Worm (Caenorhabditis elegans) whole organism, young adult: ENCODE measurements around the gene F46H5.5.

ENCODE experiments used
- B0019.2 ChIP-seq: fragments of 200-800 bp; sonication (Bioruptor generic); conservative IDR thresholded peaks from 2 replicates; pipeline ENCODE4 v1.3.6; 2022; ENCODE audit warnings: missing genetic modification reagents, missing genetic modification characterization, missing compliant biosample characterization
- B0035.1 ChIP-seq: sonication (generic microtip); optimal IDR thresholded peaks from 2 replicates; lab custom pipeline; 2016; ENCODE audit warnings: missing genetic modification characterization, mild to moderate bottlenecking, missing compliant biosample characterization, missing genotype, missing genetic modification reagents
- B0336.3 ChIP-seq: fragments of 200-800 bp; sonication (Bioruptor generic); IDR thresholded peaks from 2 replicates; pipeline ENCODE4 v1.3.6; 2022; ENCODE audit warnings: missing genetic modification characterization, missing compliant biosample characterization
- C06A6.2 ChIP-seq: fragments of 200-800 bp; sonication (Bioruptor generic); conservative IDR thresholded peaks from 2 replicates; pipeline ENCODE4 v1.3.6; 2022; ENCODE audit warnings: missing genetic modification characterization, missing compliant biosample characterization
- C17E4.6 ChIP-seq: fragments of 200-800 bp; sonication (Bioruptor generic); IDR thresholded peaks from 2 replicates; pipeline ENCODE4 v1.3.6; 2022; ENCODE audit warnings: missing genetic modification reagents, missing genetic modification characterization, missing compliant biosample characterization
- F22D6.2 ChIP-seq: sonication (generic microtip); optimal IDR thresholded peaks from 2 replicates; lab custom pipeline; 2016; ENCODE audit warnings: mild to moderate bottlenecking, missing genetic modification characterization, missing compliant biosample characterization
- F33H1.4 ChIP-seq: fragments of 200-800 bp; sonication (Bioruptor generic); IDR thresholded peaks from 2 replicates; pipeline ENCODE4 v1.3.6; 2022; ENCODE audit warnings: missing genetic modification reagents, missing genetic modification characterization, missing compliant biosample characterization
- F37B4.10 ChIP-seq: fragments of 200-800 bp; sonication (Bioruptor generic); IDR thresholded peaks from 2 replicates; pipeline ENCODE4 v1.3.6; 2022; ENCODE audit warnings: missing genetic modification characterization, missing compliant biosample characterization
- F49E8.2 ChIP-seq: sonication (generic microtip); optimal IDR thresholded peaks from 3 replicates; lab custom pipeline; 2017; ENCODE audit warnings: missing genetic modification characterization, mild to moderate bottlenecking, missing compliant biosample characterization, antibody characterized with exemption, moderate library complexity; ENCODE audit not compliant: insufficient read depth
- F57A8.1 ChIP-seq: fragments of 200-800 bp; sonication (Bioruptor generic); optimal IDR thresholded peaks from 2 replicates; lab custom pipeline; 2018; ENCODE audit warnings: mild to moderate bottlenecking, missing genetic modification characterization, moderate library complexity, missing compliant biosample characterization
- K12H6.12 ChIP-seq: fragments of 200-800 bp; sonication (Bioruptor generic); optimal IDR thresholded peaks from 2 replicates; lab custom pipeline; 2018; ENCODE audit warnings: mild to moderate bottlenecking, missing genetic modification characterization, missing compliant biosample characterization
- ZK185.1 ChIP-seq: sonication (generic microtip); optimal IDR thresholded peaks from 2 replicates; lab custom pipeline; 2016; ENCODE audit warnings: mild to moderate bottlenecking, missing genetic modification characterization, missing compliant biosample characterization; ENCODE audit not compliant: poor library complexity, severe bottlenecking
- aptf-2 ChIP-seq: fragments of 200-800 bp; sonication (Bioruptor generic); conservative IDR thresholded peaks from 2 replicates; pipeline ENCODE4 v1.3.6; 2022; ENCODE audit warnings: missing genetic modification reagents, missing genetic modification characterization, missing compliant biosample characterization
- aptf-3 ChIP-seq: fragments of 200-800 bp; sonication (Bioruptor generic); IDR thresholded peaks from 2 replicates; pipeline ENCODE4 v1.3.6; 2022; ENCODE audit warnings: missing genetic modification characterization, missing compliant biosample characterization
- atf-7 ChIP-seq: sonication (generic microtip); optimal IDR thresholded peaks from 2 replicates; lab custom pipeline; 2017; ENCODE audit warnings: mild to moderate bottlenecking, missing genetic modification characterization, missing compliant biosample characterization
- attf-3 ChIP-seq: fragments of 200-800 bp; sonication (Bioruptor generic); conservative IDR thresholded peaks from 2 replicates; pipeline ENCODE4 v1.3.6; 2022; ENCODE audit warnings: missing genetic modification reagents, missing genetic modification characterization, missing compliant biosample characterization
- ceh-100 ChIP-seq: fragments of 200-800 bp; sonication (Bioruptor generic); IDR thresholded peaks from 2 replicates; pipeline ENCODE4 v1.3.6; 2022; ENCODE audit warnings: missing genetic modification reagents, missing genetic modification characterization, missing compliant biosample characterization
- ceh-27 ChIP-seq: fragments of 200-800 bp; sonication (Bioruptor generic); optimal IDR thresholded peaks from 2 replicates; lab custom pipeline; 2018; ENCODE audit warnings: mild to moderate bottlenecking, missing genetic modification characterization, moderate library complexity, missing compliant biosample characterization
- ceh-79 ChIP-seq: sonication (generic microtip); optimal IDR thresholded peaks from 2 replicates; lab custom pipeline; 2017; ENCODE audit warnings: mild to moderate bottlenecking, missing genetic modification characterization, missing compliant biosample characterization
- ceh-91 ChIP-seq: fragments of 200-800 bp; sonication (Bioruptor generic); IDR thresholded peaks from 2 replicates; pipeline ENCODE4 v1.3.6; 2022; ENCODE audit warnings: missing genetic modification reagents, missing genetic modification characterization, missing compliant biosample characterization
- die-1 ChIP-seq: sonication (generic microtip); optimal IDR thresholded peaks from 2 replicates; lab custom pipeline; 2016; ENCODE audit warnings: missing genotype, mild to moderate bottlenecking, missing genetic modification characterization, missing compliant biosample characterization
- dox-1 ChIP-seq: fragments of 200-800 bp; sonication (Bioruptor generic); IDR thresholded peaks from 2 replicates; pipeline ENCODE4 v1.3.6; 2022; ENCODE audit warnings: missing genetic modification reagents, missing genetic modification characterization, missing compliant biosample characterization
- egl-18 ChIP-seq: fragments of 200-800 bp; sonication (Bioruptor generic); IDR thresholded peaks from 2 replicates; pipeline ENCODE4 v1.3.6; 2022; ENCODE audit warnings: missing genetic modification reagents, missing genetic modification characterization, missing compliant biosample characterization
- ekl-4 ChIP-seq: fragments of 200-800 bp; sonication (Bioruptor generic); IDR thresholded peaks from 2 replicates; pipeline ENCODE4 v1.3.6; 2022; ENCODE audit warnings: missing genetic modification reagents, missing genetic modification characterization, missing compliant biosample characterization
- ets-4 ChIP-seq: fragments of 200-800 bp; sonication (Bioruptor generic); optimal IDR thresholded peaks from 2 replicates; lab custom pipeline; 2018; ENCODE audit warnings: mild to moderate bottlenecking, missing genetic modification characterization, missing compliant biosample characterization
- fkh-3 ChIP-seq: sonication (generic microtip); optimal IDR thresholded peaks from 2 replicates; lab custom pipeline; 2016; ENCODE audit warnings: mild to moderate bottlenecking, missing genetic modification characterization, missing compliant biosample characterization
- hmg-20 ChIP-seq: fragments of 200-800 bp; sonication (Bioruptor generic); IDR thresholded peaks from 2 replicates; pipeline ENCODE4 v1.3.6; 2022; ENCODE audit warnings: missing genetic modification reagents, missing genetic modification characterization, missing compliant biosample characterization
- let-526 ChIP-seq: fragments of 200-800 bp; sonication (Bioruptor generic); IDR thresholded peaks from 2 replicates; pipeline ENCODE4 v1.3.6; 2022; ENCODE audit warnings: missing genetic modification reagents, missing genetic modification characterization, missing compliant biosample characterization
- lin-35 ChIP-seq, 3 experiments: fragments of 150-350 bp in 2 of 3; sonication (generic microtip) in 1 of 3; optimal IDR thresholded peaks; 2 replicates each; lab custom pipeline; 2014 to 2018; ENCODE audit warnings: missing biosample characterization in 3 of 3, missing genetic modification characterization in 3 of 3, missing genetic modification reagents in 3 of 3
- lin-54 ChIP-seq: fragments of 200-800 bp; sonication (Bioruptor generic); optimal IDR thresholded peaks from 2 replicates; lab custom pipeline; 2018; ENCODE audit warnings: mild to moderate bottlenecking, missing genetic modification characterization, missing compliant biosample characterization
- lsl-1 ChIP-seq: fragments of 200-800 bp; sonication (Bioruptor generic); optimal IDR thresholded peaks from 2 replicates; lab custom pipeline; 2018; ENCODE audit warnings: mild to moderate bottlenecking, missing genetic modification characterization, moderate library complexity, missing compliant biosample characterization
- lsy-27 ChIP-seq: sonication (generic microtip); optimal IDR thresholded peaks from 2 replicates; lab custom pipeline; 2017; ENCODE audit warnings: missing genetic modification characterization, mild to moderate bottlenecking, missing compliant biosample characterization, antibody characterized with exemption, missing genotype, borderline replicate concordance; ENCODE audit not compliant: insufficient read depth
- madf-3 ChIP-seq: fragments of 200-800 bp; sonication (Bioruptor generic); IDR thresholded peaks from 2 replicates; pipeline ENCODE4 v1.3.6; 2022; ENCODE audit warnings: missing genetic modification reagents, missing genetic modification characterization, missing compliant biosample characterization
- madf-8 ChIP-seq: fragments of 200-800 bp; sonication (Bioruptor generic); conservative IDR thresholded peaks from 2 replicates; pipeline ENCODE4 v1.3.6; 2022; ENCODE audit warnings: missing genetic modification reagents, missing genetic modification characterization, missing compliant biosample characterization
- mes-4 ChIP-seq: sonication (generic microtip); optimal IDR thresholded peaks from 2 replicates; lab custom pipeline; 2016; ENCODE audit warnings: missing genotype, missing genetic modification characterization, missing compliant biosample characterization
- mxl-1 ChIP-seq: sonication (generic microtip); optimal IDR thresholded peaks from 2 replicates; lab custom pipeline; 2016; ENCODE audit warnings: missing genetic modification characterization, missing compliant biosample characterization
- nhr-80 ChIP-seq: sonication (generic microtip); optimal IDR thresholded peaks from 2 replicates; lab custom pipeline; 2016; ENCODE audit warnings: missing genetic modification characterization, missing compliant biosample characterization
- nhr-90 ChIP-seq: sonication (generic microtip); optimal IDR thresholded peaks from 2 replicates; lab custom pipeline; 2016; ENCODE audit warnings: missing genotype, mild to moderate bottlenecking, missing genetic modification characterization, missing compliant biosample characterization
- rpc-1 ChIP-seq, 2 experiments: fragments of 150-350 bp in 1 of 2; sonication (generic microtip) in 1 of 2; optimal IDR thresholded peaks; 2 replicates each; lab custom pipeline; 2014 to 2018; ENCODE audit warnings: missing biosample characterization in 1 of 2, missing genetic modification characterization in 1 of 2, missing genetic modification reagents in 1 of 2, missing genotype in 1 of 2
- sea-2 ChIP-seq: fragments of 200-800 bp; sonication (Bioruptor generic); IDR thresholded peaks from 2 replicates; pipeline ENCODE4 v1.3.6; 2022; ENCODE audit warnings: missing genetic modification characterization, missing compliant biosample characterization
- snpc-4 ChIP-seq, 5 experiments: fragments of 150-350 bp in 1 of 5; sonication (generic microtip) in 4 of 5; optimal IDR thresholded peaks; 2 replicates each; lab custom pipeline; 2014 to 2018; ENCODE audit warnings: missing genetic modification characterization in 5 of 5, missing biosample characterization in 3 of 5, antibody characterized with exemption in 2 of 5, mild to moderate bottlenecking in 2 of 5, missing compliant biosample characterization in 2 of 5, missing genotype in 2 of 5, moderate library complexity in 2 of 5, missing genetic modification reagents in 1 of 5
- somi-1 ChIP-seq: fragments of 200-800 bp; sonication (Bioruptor generic); optimal IDR thresholded peaks from 2 replicates; lab custom pipeline; 2018; ENCODE audit warnings: mild to moderate bottlenecking, missing genetic modification characterization, missing compliant biosample characterization
- sptf-2 ChIP-seq: fragments of 200-800 bp; sonication (Bioruptor generic); optimal IDR thresholded peaks from 2 replicates; lab custom pipeline; 2018; ENCODE audit warnings: mild to moderate bottlenecking, missing genetic modification characterization, missing compliant biosample characterization
- ztf-18 ChIP-seq: sonication (generic microtip); optimal IDR thresholded peaks from 2 replicates; lab custom pipeline; 2016; ENCODE audit warnings: missing genotype, mild to moderate bottlenecking, missing genetic modification characterization, missing compliant biosample characterization
- ztf-22 ChIP-seq: fragments of 200-800 bp; sonication (Bioruptor generic); optimal IDR thresholded peaks from 2 replicates; lab custom pipeline; 2018; ENCODE audit warnings: mild to moderate bottlenecking, missing genetic modification characterization, moderate library complexity, missing compliant biosample characterization
- ztf-26 ChIP-seq: sonication (generic microtip); optimal IDR thresholded peaks from 2 replicates; lab custom pipeline; 2017; ENCODE audit warnings: missing genetic modification characterization, missing compliant biosample characterization
- ztf-28 ChIP-seq: fragments of 200-800 bp; sonication (Bioruptor generic); IDR thresholded peaks from 2 replicates; pipeline ENCODE4 v1.3.6; 2022; ENCODE audit warnings: missing genetic modification reagents, missing genetic modification characterization, missing compliant biosample characterization
- ztf-3 ChIP-seq: fragments of 200-800 bp; sonication (Bioruptor generic); optimal IDR thresholded peaks from 2 replicates; lab custom pipeline; 2018; ENCODE audit warnings: mild to moderate bottlenecking, missing genetic modification characterization, missing compliant biosample characterization

F46H5.5 gene

ce11 chrX:7234723-7235203, 22.0 kb downstream of the F46H5.5 start (continued):
- no peak for TF ChIP-seq ceh-91 (GFP tag; lab: Robert Waterston, UW)
- no peak for TF ChIP-seq lsy-27 (tag; lab: Kevin White, UChicago)
- TF ChIP-seq fkh-3 (tag; lab: Kevin White, UChicago), result no peak
- TF ChIP-seq lsl-1, result no peak
- peak; percentile 2 for TF ChIP-seq somi-1 (GFP tag; lab: Kevin White, UChicago)
- no peak for TF ChIP-seq ets-4 (GFP tag; lab: Kevin White, UChicago)
- no peak for TF ChIP-seq hmg-20
- TF ChIP-seq sptf-2, result no peak
- no peak for TF ChIP-seq sea-2 (GFP tag; lab: Robert Waterston, UW)
- no peak for TF ChIP-seq mxl-1 (tag; lab: Kevin White, UChicago)
- TF ChIP-seq ceh-100 (GFP tag; lab: Robert Waterston, UW), result no peak
- TF ChIP-seq F22D6.2 (tag; lab: Kevin White, UChicago), result no peak
- TF ChIP-seq madf-8 (GFP tag; lab: Robert Waterston, UW), result no peak
- no peak for TF ChIP-seq atf-7
- no peak for TF ChIP-seq ztf-18 (tag; lab: Kevin White, UChicago)
- no peak for TF ChIP-seq B0019.2
- peak; percentile 86 for TF ChIP-seq K12H6.12
- no peak for TF ChIP-seq ztf-3
- TF ChIP-seq die-1, result no peak
- TF ChIP-seq ztf-28, result no peak
- TF ChIP-seq madf-3 (GFP tag; lab: Robert Waterston, UW), result 0 out of 2 replicates have a peak, but pooled peaks have one; percentile 32
- no peak for TF ChIP-seq ceh-79 (tag; lab: Kevin White, UChicago)
- TF ChIP-seq ZK185.1 (tag; lab: Kevin White, UChicago), result no peak
- peak; percentile 44; the same call in 1 of the 2 replicates for TF ChIP-seq dox-1 (GFP tag; lab: Robert Waterston, UW)
- no peak for TF ChIP-seq aptf-2 (GFP tag; lab: Robert Waterston, UW)
- no peak for TF ChIP-seq B0035.1 (tag; lab: Kevin White, UChicago)
- peak; percentile 84 for TF ChIP-seq nhr-80
- TF ChIP-seq ceh-27 (GFP tag; lab: Kevin White, UChicago), result no peak
- TF ChIP-seq F33H1.4 (GFP tag; lab: Robert Waterston, UW), result no peak
- TF ChIP-seq lin-54 (GFP tag; lab: Kevin White, UChicago), result no peak
- no peak for TF ChIP-seq F49E8.2 (tag; lab: Kevin White, UChicago)
- TF ChIP-seq C17E4.6, result no peak
- TF ChIP-seq lin-35 (GFP tag; optimal IDR thresholded peaks at IDR 0.05; lab: Kevin White, UChicago), result peak in 1 of 3 experiments; percentile 26
- TF ChIP-seq B0336.3 (GFP tag; lab: Robert Waterston, UW), result peak; percentile 40; the same call in 1 of the 2 replicates
- no peak for TF ChIP-seq ekl-4 (GFP tag; lab: Robert Waterston, UW)
- TF ChIP-seq F37B4.10, result no peak
- TF ChIP-seq ztf-22 (GFP tag; lab: Kevin White, UChicago), result no peak
- no peak for TF ChIP-seq attf-3
- no peak for TF ChIP-seq aptf-3 (GFP tag; lab: Robert Waterston, UW)
- TF ChIP-seq nhr-90, result no peak
- TF ChIP-seq C06A6.2, result no peak
- no peak for TF ChIP-seq egl-18
- no peak for TF ChIP-seq F57A8.1
- TF ChIP-seq ztf-26 (tag; lab: Kevin White, UChicago), result no peak
- TF ChIP-seq mes-4 (tag; lab: Kevin White, UChicago), result no peak
- TF ChIP-seq let-526, result no peak
- no peak for TF ChIP-seq snpc-4 (GFP tag; optimal IDR thresholded peaks at IDR 0.05; lab: Kevin White, UChicago)
- TF ChIP-seq snpc-4 (tag; optimal IDR thresholded peaks at IDR 0.05; lab: Kevin White, UChicago), result no peak
- no peak for TF ChIP-seq rpc-1 (optimal IDR thresholded peaks at IDR 0.05; lab: Kevin White, UChicago)
- TF ChIP-seq rpc-1 (tag; optimal IDR thresholded peaks at IDR 0.05; lab: Kevin White, UChicago), result no peak
